Worm (Caenorhabditis elegans) whole organism, early embryonic: ENCODE data around the gene ubc-15.

Source experiments
- B0310.2 ChIP-seq: sonication (generic microtip); optimal IDR thresholded peaks from 2 replicates; lab custom pipeline; 2016; ENCODE audit warnings: mild to moderate bottlenecking, missing genetic modification characterization, missing compliant biosample characterization
- F13C5.2 ChIP-seq: sonication (generic microtip); optimal IDR thresholded peaks from 2 replicates; lab custom pipeline; 2017; ENCODE audit warnings: mild to moderate bottlenecking, missing genetic modification characterization, inconsistent platforms, missing compliant biosample characterization
- aly-1 ChIP-seq: sonication (generic microtip); optimal IDR thresholded peaks from 2 replicates; lab custom pipeline; 2016; ENCODE audit warnings: missing genetic modification characterization, missing compliant biosample characterization
- ama-1 ChIP-seq: fragments of 150-350 bp; optimal IDR thresholded peaks from 2 replicates; lab custom pipeline; 2014
- ceh-13 ChIP-seq: fragments of 200-800 bp; sonication (Bioruptor generic); optimal IDR thresholded peaks from 2 replicates; lab custom pipeline; 2018; ENCODE audit warnings: mild to moderate bottlenecking, missing genetic modification characterization, missing compliant biosample characterization
- ceh-36 ChIP-seq: sonication (generic microtip); optimal IDR thresholded peaks from 2 replicates; lab custom pipeline; 2016; ENCODE audit warnings: missing genetic modification characterization, inconsistent platforms, missing compliant biosample characterization
- ets-7 ChIP-seq: sonication (generic microtip); optimal IDR thresholded peaks from 2 replicates; lab custom pipeline; 2016; ENCODE audit warnings: missing genotype, missing genetic modification characterization, missing compliant biosample characterization
- flt-1 ChIP-seq: fragments of 200-800 bp; sonication (Bioruptor generic); IDR thresholded peaks from 2 replicates; pipeline ENCODE4 v1.3.6; 2022; ENCODE audit warnings: missing genetic modification characterization, missing compliant biosample characterization
- hmbx-1 ChIP-seq: sonication (generic microtip); optimal IDR thresholded peaks from 2 replicates; lab custom pipeline; 2016; ENCODE audit warnings: mild to moderate bottlenecking, missing genetic modification characterization, missing compliant biosample characterization
- hmg-4 ChIP-seq: fragments of 200-800 bp; sonication (Bioruptor generic); optimal IDR thresholded peaks from 2 replicates; lab custom pipeline; 2018; ENCODE audit warnings: mild to moderate bottlenecking, missing genetic modification characterization, missing compliant biosample characterization
- hnd-1 ChIP-seq: sonication (generic microtip); optimal IDR thresholded peaks from 2 replicates; lab custom pipeline; 2016; ENCODE audit warnings: missing genetic modification characterization, missing compliant biosample characterization
- pes-1 ChIP-seq: fragments of 200-800 bp; sonication (Bioruptor generic); IDR thresholded peaks from 2 replicates; pipeline ENCODE4 v1.3.6; 2022; ENCODE audit warnings: missing genetic modification reagents, missing genetic modification characterization, missing compliant biosample characterization
- scrt-1 ChIP-seq: fragments of 200-800 bp; sonication (Bioruptor generic); IDR thresholded peaks from 2 replicates; pipeline ENCODE4 v1.3.6; 2022; ENCODE audit warnings: missing genetic modification characterization, missing compliant biosample characterization
- sea-1 ChIP-seq: fragments of 200-800 bp; sonication (Bioruptor generic); conservative IDR thresholded peaks from 2 replicates; pipeline ENCODE4 v1.3.6; 2022; ENCODE audit warnings: missing genetic modification characterization, missing compliant biosample characterization
- tbx-11 ChIP-seq: fragments of 200-800 bp; sonication (Bioruptor generic); IDR thresholded peaks from 2 replicates; pipeline ENCODE4 v1.3.6; 2022; ENCODE audit warnings: missing genetic modification characterization, missing compliant biosample characterization
- tbx-37 ChIP-seq: fragments of 200-800 bp; sonication (Bioruptor generic); conservative IDR thresholded peaks from 2 replicates; pipeline ENCODE4 v1.3.6; 2022; ENCODE audit warnings: missing genetic modification reagents, missing genetic modification characterization, missing compliant biosample characterization
- tra-4 ChIP-seq: sonication (generic microtip); optimal IDR thresholded peaks from 2 replicates; lab custom pipeline; 2017; ENCODE audit warnings: missing genetic modification characterization, missing compliant biosample characterization

ubc-15 gene

DNA sequence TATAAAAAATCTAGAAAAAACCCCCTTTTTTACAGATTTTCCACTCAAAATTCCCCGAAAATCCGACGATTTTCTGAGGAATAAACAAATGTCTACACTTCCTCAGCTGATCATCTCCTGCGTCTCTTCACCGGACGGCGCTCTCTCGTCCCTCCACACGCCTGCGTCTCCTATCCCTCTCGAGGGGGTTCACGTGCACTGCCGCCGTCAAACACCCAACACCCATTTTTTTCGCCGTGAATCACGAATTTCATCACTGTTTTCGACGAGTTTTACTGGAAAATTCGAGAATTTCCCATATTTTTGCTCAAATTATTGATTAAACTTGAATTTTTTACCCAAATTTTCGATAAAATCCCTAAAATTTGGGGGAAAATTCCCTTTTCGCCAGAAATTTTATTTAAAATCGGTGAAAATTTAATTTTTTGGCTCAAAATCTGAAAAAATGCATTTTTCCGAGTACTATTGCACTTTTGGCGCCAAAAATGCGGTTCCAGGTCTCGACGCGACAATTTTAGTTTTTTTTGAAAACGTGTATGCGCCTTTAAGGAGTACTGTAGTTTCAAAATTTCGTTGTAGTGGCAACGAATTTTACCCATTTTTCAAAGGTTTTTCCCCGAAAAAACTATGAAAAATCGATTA is 7.5 kb upstream of the ubc-15 start:
- TF ChIP-seq scrt-1 (GFP tag; lab: Robert Waterston, UW) (no peak), pes-1 (GFP tag; lab: Robert Waterston, UW) (no peak), flt-1 (GFP tag; lab: Robert Waterston, UW) (no peak), tra-4 (tag; lab: Kevin White, UChicago) (no peak), hnd-1 (tag; lab: Kevin White, UChicago) (no peak), tbx-37 (GFP tag; lab: Robert Waterston, UW) (no peak), F13C5.2 (no peak), ceh-13 (GFP tag; lab: Kevin White, UChicago) (no peak), ets-7 (tag; lab: Kevin White, UChicago) (no peak), tbx-11 (no peak), ceh-36 (tag; lab: Kevin White, UChicago) (no peak), hmbx-1 (tag; lab: Kevin White, UChicago) (no peak), aly-1 (tag; lab: Kevin White, UChicago) (no peak), hmg-4 (GFP tag; lab: Kevin White, UChicago) (no peak), ama-1 (lab: Kevin White, UChicago) (no peak), sea-1 (GFP tag; lab: Robert Waterston, UW) (no peak), B0310.2 (tag; lab: Kevin White, UChicago) (no peak)

ce11 chrII:2920234-2920633 is 6.8 kb upstream of the ubc-15 start:
- TF ChIP-seq flt-1 (GFP tag; lab: Robert Waterston, UW), result no peak

ce11 chrII:2919074-2919857 is 5.9 kb upstream of the ubc-15 start, which contains the start of the genes ncap-1 and Y110A2AR.1:
Gene ncap-1 (minus strand): TSS chrII:2919314.
Gene Y110A2AR.1 (plus strand): TSS chrII:2919710.
- TF ChIP-seq aly-1 (tag; lab: Kevin White, UChicago) (no peak), sea-1 (GFP tag; lab: Robert Waterston, UW) (no peak), hmbx-1 (tag; lab: Kevin White, UChicago) (no peak), tra-4 (tag; lab: Kevin White, UChicago) (no peak), tbx-11 (no peak), ama-1 (lab: Kevin White, UChicago) (no peak), hmg-4 (GFP tag; lab: Kevin White, UChicago) (no peak), F13C5.2 (no peak), ceh-36 (tag; lab: Kevin White, UChicago) (no peak), pes-1 (GFP tag; lab: Robert Waterston, UW) (no peak), B0310.2 (tag; lab: Kevin White, UChicago) (no peak), ceh-13 (GFP tag; lab: Kevin White, UChicago) (no peak), ets-7 (tag; lab: Kevin White, UChicago) (no peak)

- TF ChIP-seq tra-4 (tag; lab: Kevin White, UChicago), result no peak
- TF ChIP-seq F13C5.2, result no peak
- no peak for TF ChIP-seq hmbx-1 (tag; lab: Kevin White, UChicago)
- TF ChIP-seq hmg-4 (GFP tag; lab: Kevin White, UChicago), result no peak
- no peak for TF ChIP-seq ama-1 (lab: Kevin White, UChicago)
- no peak for TF ChIP-seq flt-1 (GFP tag; lab: Robert Waterston, UW)
- no peak for TF ChIP-seq ceh-36 (tag; lab: Kevin White, UChicago)
- TF ChIP-seq tbx-37 (GFP tag; lab: Robert Waterston, UW), result no peak
- TF ChIP-seq hnd-1 (tag; lab: Kevin White, UChicago), result no peak
- no peak for TF ChIP-seq B0310.2 (tag; lab: Kevin White, UChicago)
- TF ChIP-seq scrt-1 (GFP tag; lab: Robert Waterston, UW), result no peak
- TF ChIP-seq sea-1 (GFP tag; lab: Robert Waterston, UW), result no peak
- TF ChIP-seq ets-7 (tag; lab: Kevin White, UChicago), result no peak
- TF ChIP-seq tbx-11, result no peak
Measured at ce11 chrII:2903748-2904147, 9.7 kb downstream of the ubc-15 start.

ce11 chrII:2901158-2901557 is 12.2 kb downstream of the ubc-15 start:
- TF ChIP-seq hmbx-1 (tag; lab: Kevin White, UChicago), result no peak
- TF ChIP-seq ama-1 (lab: Kevin White, UChicago), result no peak
- no peak for TF ChIP-seq scrt-1 (GFP tag; lab: Robert Waterston, UW)
- no peak for TF ChIP-seq flt-1 (GFP tag; lab: Robert Waterston, UW)
- no peak for TF ChIP-seq ets-7 (tag; lab: Kevin White, UChicago)
- no peak for TF ChIP-seq tra-4 (tag; lab: Kevin White, UChicago)
- no peak for TF ChIP-seq hmg-4 (GFP tag; lab: Kevin White, UChicago)
- no peak for TF ChIP-seq pes-1 (GFP tag; lab: Robert Waterston, UW)
- TF ChIP-seq hnd-1 (tag; lab: Kevin White, UChicago), result no peak
- TF ChIP-seq F13C5.2, result no peak
- TF ChIP-seq ceh-13 (GFP tag; lab: Kevin White, UChicago), result no peak
- TF ChIP-seq B0310.2 (tag; lab: Kevin White, UChicago), result no peak
- TF ChIP-seq aly-1 (tag; lab: Kevin White, UChicago), result no peak
- TF ChIP-seq tbx-37 (GFP tag; lab: Robert Waterston, UW), result no peak
- TF ChIP-seq tbx-11, result no peak
- no peak for TF ChIP-seq ceh-36 (tag; lab: Kevin White, UChicago)
- TF ChIP-seq sea-1 (GFP tag; lab: Robert Waterston, UW), result no peak

DNA sequence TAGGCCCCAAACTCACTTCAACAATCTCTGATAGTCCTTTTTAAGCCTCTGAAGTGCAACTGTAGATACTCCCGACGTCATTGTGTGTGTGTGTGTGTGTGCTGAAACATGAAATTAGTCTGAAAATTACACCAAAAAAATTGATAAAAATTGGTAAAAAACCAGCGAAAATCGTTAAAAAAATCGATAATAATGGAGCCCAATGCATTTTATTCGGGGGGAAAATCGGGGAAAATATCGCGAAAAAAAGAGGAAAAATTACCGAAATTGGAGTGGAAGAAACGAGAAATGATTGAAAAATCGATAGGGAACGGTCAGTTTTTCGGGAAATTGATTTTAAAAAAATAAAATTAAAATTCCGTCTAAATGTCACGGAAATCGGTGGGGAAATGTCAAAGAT is 13.2 kb downstream of the ubc-15 start, which contains the start of gene ubc-26:
Gene ubc-26 (minus strand): TSS at position 101 of the 400 bp plus-strand sequence.
- TF ChIP-seq ceh-13 (GFP tag; lab: Kevin White, UChicago), result no peak
- no peak for TF ChIP-seq hnd-1 (tag; lab: Kevin White, UChicago)
- no peak for TF ChIP-seq B0310.2 (tag; lab: Kevin White, UChicago)
- TF ChIP-seq F13C5.2, result no peak
- TF ChIP-seq tbx-37 (GFP tag; lab: Robert Waterston, UW), result no peak
- TF ChIP-seq tra-4 (tag; lab: Kevin White, UChicago), result no peak
- TF ChIP-seq scrt-1 (GFP tag; lab: Robert Waterston, UW), result no peak
- TF ChIP-seq pes-1 (GFP tag; lab: Robert Waterston, UW), result no peak
- TF ChIP-seq sea-1 (GFP tag; lab: Robert Waterston, UW), result no peak
- TF ChIP-seq tbx-11, result no peak
- TF ChIP-seq flt-1 (GFP tag; lab: Robert Waterston, UW), result no peak
- no peak for TF ChIP-seq ceh-36 (tag; lab: Kevin White, UChicago)
